Worm (Caenorhabditis elegans) whole organism, L2 larva: ENCODE results near the gene div-1.

Experiments
- C34F6.9 ChIP-seq: fragments of 150-350 bp; optimal IDR thresholded peaks from 2 replicates; lab custom pipeline; 2014; ENCODE audit warnings: missing biosample characterization, missing genetic modification characterization
- dmd-4 ChIP-seq: sonication (generic microtip); optimal IDR thresholded peaks from 2 replicates; lab custom pipeline; 2017; ENCODE audit warnings: missing biosample characterization, missing genetic modification characterization
- elt-3 ChIP-seq: sonication (generic microtip); optimal IDR thresholded peaks from 2 replicates; lab custom pipeline; 2017; ENCODE audit warnings: missing biosample characterization, missing genetic modification characterization
- nhr-12 ChIP-seq: fragments of 150-350 bp; optimal IDR thresholded peaks from 2 replicates; lab custom pipeline; 2014; ENCODE audit warnings: missing biosample characterization, missing genetic modification characterization
- nhr-129 ChIP-seq: fragments of 150-350 bp; optimal IDR thresholded peaks from 2 replicates; lab custom pipeline; 2014; ENCODE audit warnings: missing biosample characterization, missing genetic modification characterization
- nhr-77 ChIP-seq: fragments of 150-350 bp; optimal IDR thresholded peaks from 2 replicates; lab custom pipeline; 2014; ENCODE audit warnings: missing biosample characterization, missing genetic modification characterization
- skn-1 ChIP-seq: sonication (generic microtip); optimal IDR thresholded peaks from 2 replicates; lab custom pipeline; 2017; ENCODE audit warnings: missing biosample characterization, missing genetic modification characterization
- unc-39 ChIP-seq: fragments of 150-350 bp; optimal IDR thresholded peaks from 2 replicates; lab custom pipeline; 2014; ENCODE audit warnings: missing biosample characterization, missing genetic modification characterization
- unc-62 ChIP-seq: fragments of 150-350 bp; optimal IDR thresholded peaks from 2 replicates; lab custom pipeline; 2014; ENCODE audit warnings: missing biosample characterization, missing genetic modification reagents, missing genetic modification characterization
- zag-1 ChIP-seq: fragments of 150-350 bp; optimal IDR thresholded peaks from 2 replicates; lab custom pipeline; 2014; ENCODE audit warnings: missing biosample characterization, missing genetic modification characterization

ce11 chrIII:10244013-10244412 is 4.3 kb downstream of the div-1 start:
- TF ChIP-seq skn-1 (tag; lab: Kevin White, UChicago) (no peak), C34F6.9 (no peak), nhr-12 (tag; lab: Kevin White, UChicago) (no peak), dmd-4 (tag; lab: Kevin White, UChicago) (no peak), nhr-77 (tag; lab: Kevin White, UChicago) (no peak), zag-1 (tag; lab: Kevin White, UChicago) (no peak), unc-39 (no peak), unc-62 (GFP tag; lab: Kevin White, UChicago) (no peak), elt-3 (tag; lab: Kevin White, UChicago) (no peak), nhr-129 (tag; lab: Kevin White, UChicago) (no peak)
